Worm (Caenorhabditis elegans) whole organism, mixed stage, embryonic: ENCODE measurements around the gene wht-5.

Experiments
- M03D4.4 ChIP-seq: sonication (generic microtip); optimal IDR thresholded peaks from 2 replicates; lab custom pipeline; 2017; ENCODE audit warnings: mild to moderate bottlenecking, missing genetic modification characterization, missing compliant biosample characterization
- bed-3 ChIP-seq: fragments of 200-800 bp; sonication (Bioruptor generic); optimal IDR thresholded peaks from 3 replicates; lab custom pipeline; 2018; ENCODE audit warnings: mild to moderate bottlenecking, missing genetic modification characterization, moderate library complexity, missing compliant biosample characterization
- blmp-1 ChIP-seq: fragments of 150-350 bp; optimal IDR thresholded peaks from 2 replicates; lab custom pipeline; 2014; ENCODE audit warnings: missing biosample characterization, missing genetic modification characterization
- ceh-39 ChIP-seq: fragments of 150-350 bp; optimal IDR thresholded peaks from 2 replicates; lab custom pipeline; 2014; ENCODE audit warnings: missing biosample characterization, missing genetic modification characterization
- ceh-43 ChIP-seq: fragments of 200-800 bp; sonication (Bioruptor generic); optimal IDR thresholded peaks from 2 replicates; lab custom pipeline; 2018; ENCODE audit warnings: mild to moderate bottlenecking, missing genetic modification characterization, moderate library complexity, missing compliant biosample characterization
- ceh-83 ChIP-seq: fragments of 200-800 bp; sonication (Bioruptor generic); optimal IDR thresholded peaks from 2 replicates; lab custom pipeline; 2018; ENCODE audit warnings: mild to moderate bottlenecking, missing genetic modification characterization, missing compliant biosample characterization
- ces-1 ChIP-seq: fragments of 150-350 bp; optimal IDR thresholded peaks from 2 replicates; lab custom pipeline; 2014; ENCODE audit warnings: missing biosample characterization, missing genetic modification reagents, missing genetic modification characterization
- cnd-1 ChIP-seq: fragments of 200-800 bp; sonication (Bioruptor generic); optimal IDR thresholded peaks from 2 replicates; lab custom pipeline; 2018; ENCODE audit warnings: mild to moderate bottlenecking, missing genetic modification characterization, missing compliant biosample characterization
- drap-1 ChIP-seq: fragments of 200-800 bp; sonication (Bioruptor generic); optimal IDR thresholded peaks from 3 replicates; lab custom pipeline; 2018; ENCODE audit warnings: mild to moderate bottlenecking, missing genetic modification characterization, missing compliant biosample characterization
- elt-1 ChIP-seq: sonication (generic microtip); optimal IDR thresholded peaks from 2 replicates; lab custom pipeline; 2017; ENCODE audit warnings: missing genetic modification characterization, mild to moderate bottlenecking, missing compliant biosample characterization, antibody characterized with exemption, moderate library complexity, borderline replicate concordance; ENCODE audit not compliant: insufficient read depth
- elt-3 ChIP-seq: fragments of 150-350 bp; optimal IDR thresholded peaks from 2 replicates; lab custom pipeline; 2014; ENCODE audit warnings: missing biosample characterization, missing genetic modification characterization
- flh-1 ChIP-seq: fragments of 200-800 bp; sonication (Bioruptor generic); optimal IDR thresholded peaks from 2 replicates; lab custom pipeline; 2018; ENCODE audit warnings: mild to moderate bottlenecking, missing genetic modification characterization, moderate library complexity, missing compliant biosample characterization
- ham-2 ChIP-seq: fragments of 200-800 bp; sonication (Bioruptor generic); optimal IDR thresholded peaks from 2 replicates; lab custom pipeline; 2018; ENCODE audit warnings: mild to moderate bottlenecking, missing genetic modification characterization, missing compliant biosample characterization
- hlh-1 ChIP-seq: fragments of 150-350 bp; optimal IDR thresholded peaks from 2 replicates; lab custom pipeline; 2014; ENCODE audit warnings: missing biosample characterization, missing genetic modification reagents, missing genetic modification characterization
- lin-13 ChIP-seq: fragments of 150-350 bp; optimal IDR thresholded peaks from 2 replicates; lab custom pipeline; 2014; ENCODE audit warnings: missing biosample characterization, missing genetic modification characterization
- lin-32 ChIP-seq: fragments of 200-800 bp; sonication (Bioruptor generic); optimal IDR thresholded peaks from 2 replicates; lab custom pipeline; 2018; ENCODE audit warnings: mild to moderate bottlenecking, missing genetic modification characterization, missing compliant biosample characterization
- lsy-2 ChIP-seq: fragments of 150-350 bp; optimal IDR thresholded peaks from 2 replicates; lab custom pipeline; 2014; ENCODE audit warnings: missing biosample characterization, missing genetic modification characterization
- mab-5 ChIP-seq: fragments of 150-350 bp; optimal IDR thresholded peaks from 2 replicates; lab custom pipeline; 2014; ENCODE audit warnings: missing biosample characterization, missing genetic modification characterization
- mep-1 ChIP-seq: fragments of 150-350 bp; optimal IDR thresholded peaks from 2 replicates; lab custom pipeline; 2017; ENCODE audit warnings: missing biosample characterization, missing genetic modification reagents, missing genetic modification characterization, inconsistent platforms
- mls-2 ChIP-seq: sonication (generic microtip); optimal IDR thresholded peaks from 2 replicates; lab custom pipeline; 2016; ENCODE audit warnings: mild to moderate bottlenecking, missing genetic modification characterization, moderate library complexity, missing compliant biosample characterization
- nhr-12 ChIP-seq: fragments of 150-350 bp; optimal IDR thresholded peaks from 2 replicates; lab custom pipeline; 2014; ENCODE audit warnings: missing biosample characterization, missing genetic modification characterization
- nhr-2 ChIP-seq: fragments of 150-350 bp; optimal IDR thresholded peaks from 2 replicates; lab custom pipeline; 2014; ENCODE audit warnings: missing biosample characterization, missing genetic modification characterization
- nhr-28 ChIP-seq: fragments of 150-350 bp; optimal IDR thresholded peaks from 2 replicates; lab custom pipeline; 2014; ENCODE audit warnings: missing biosample characterization, missing genetic modification characterization
- nhr-76 ChIP-seq: sonication (generic microtip); optimal IDR thresholded peaks from 2 replicates; lab custom pipeline; 2017; ENCODE audit warnings: missing biosample characterization, missing genetic modification characterization
- pha-4 ChIP-seq: fragments of 150-350 bp; optimal IDR thresholded peaks from 2 replicates; lab custom pipeline; 2018; ENCODE audit warnings: missing biosample characterization, missing genetic modification reagents, missing genetic modification characterization
- sem-2 ChIP-seq: fragments of 200-800 bp; sonication (Bioruptor generic); optimal IDR thresholded peaks from 2 replicates; lab custom pipeline; 2018; ENCODE audit warnings: mild to moderate bottlenecking, missing genetic modification characterization, missing compliant biosample characterization
- sptf-1 ChIP-seq: sonication (generic microtip); optimal IDR thresholded peaks from 2 replicates; lab custom pipeline; 2017; ENCODE audit warnings: mild to moderate bottlenecking, missing genetic modification characterization, moderate library complexity, missing compliant biosample characterization
- tbx-8 ChIP-seq: fragments of 200-800 bp; sonication (Bioruptor generic); optimal IDR thresholded peaks from 2 replicates; lab custom pipeline; 2018; ENCODE audit warnings: mild to moderate bottlenecking, missing genetic modification characterization, moderate library complexity, missing compliant biosample characterization
- unc-39 ChIP-seq: fragments of 150-350 bp; optimal IDR thresholded peaks from 2 replicates; lab custom pipeline; 2014; ENCODE audit warnings: missing biosample characterization, missing genetic modification characterization
- unc-62 ChIP-seq: fragments of 150-350 bp; optimal IDR thresholded peaks from 2 replicates; lab custom pipeline; 2014; ENCODE audit warnings: missing biosample characterization, missing genetic modification reagents, missing genetic modification characterization
- ztf-11 ChIP-seq: fragments of 150-350 bp; optimal IDR thresholded peaks from 2 replicates; lab custom pipeline; 2014; ENCODE audit warnings: missing biosample characterization, missing genetic modification characterization

The wht-5 gene

DNA sequence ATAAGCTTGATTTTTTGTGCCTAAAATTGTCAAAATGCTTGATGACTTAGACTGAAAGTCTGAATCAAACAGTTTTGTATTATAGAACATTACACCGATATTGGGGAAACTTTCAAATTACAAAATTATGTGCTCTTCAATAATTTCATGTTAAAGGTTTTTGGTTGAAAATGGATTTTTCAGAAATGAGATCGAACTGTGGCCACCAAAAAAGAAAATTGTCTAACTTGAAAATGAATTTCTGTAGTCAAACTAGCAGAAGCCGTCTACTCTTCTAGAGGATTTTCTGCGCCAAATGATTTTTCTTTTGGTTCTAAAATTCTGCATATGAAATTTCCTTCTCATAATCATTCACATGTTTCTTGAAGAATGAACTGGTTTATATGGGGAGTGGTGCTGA, 3.5 kb downstream of the wht-5 start:
- TF ChIP-seq pha-4 (tag; lab: Kevin White, UChicago): no peak
- no peak for TF ChIP-seq ham-2 (GFP tag; lab: Kevin White, UChicago)
- TF ChIP-seq nhr-28 (tag; lab: Kevin White, UChicago): no peak
- TF ChIP-seq drap-1 (GFP tag; lab: Kevin White, UChicago): no peak
- TF ChIP-seq flh-1: no peak
- TF ChIP-seq nhr-76: no peak

ce11 chrIV:12349639-12350038, 12.3 kb downstream of the wht-5 start, which contains the start of gene best-22:
Gene best-22 (plus strand): TSS chrIV:12349939.
- no peak for TF ChIP-seq hlh-1 (tag; lab: Kevin White, UChicago)
- TF ChIP-seq cnd-1 (tag; lab: Kevin White, UChicago): no peak
- no peak for TF ChIP-seq mep-1 (tag; lab: Kevin White, UChicago)
- TF ChIP-seq nhr-76: no peak
- TF ChIP-seq nhr-2 (tag; lab: Kevin White, UChicago): no peak
- TF ChIP-seq unc-39 (tag; lab: Kevin White, UChicago): no peak
- TF ChIP-seq pha-4 (tag; lab: Kevin White, UChicago): no peak
- TF ChIP-seq blmp-1 (tag; lab: Kevin White, UChicago): no peak
- no peak for TF ChIP-seq nhr-12
- TF ChIP-seq ces-1 (GFP tag; lab: Kevin White, UChicago): no peak
- TF ChIP-seq ceh-43 (GFP tag; lab: Kevin White, UChicago): no peak
- TF ChIP-seq M03D4.4 (tag; lab: Kevin White, UChicago): no peak
- no peak for TF ChIP-seq mls-2 (tag; lab: Kevin White, UChicago)
- TF ChIP-seq lsy-2 (tag; lab: Kevin White, UChicago): no peak
- TF ChIP-seq bed-3 (GFP tag; lab: Kevin White, UChicago): no peak
- no peak for TF ChIP-seq elt-3 (tag; lab: Kevin White, UChicago)
- no peak for TF ChIP-seq nhr-28 (tag; lab: Kevin White, UChicago)
- TF ChIP-seq sem-2 (GFP tag; lab: Kevin White, UChicago): no peak
- TF ChIP-seq drap-1 (GFP tag; lab: Kevin White, UChicago): no peak
- no peak for TF ChIP-seq ceh-83
- TF ChIP-seq, all 35 proteins: peak for 0

DNA sequence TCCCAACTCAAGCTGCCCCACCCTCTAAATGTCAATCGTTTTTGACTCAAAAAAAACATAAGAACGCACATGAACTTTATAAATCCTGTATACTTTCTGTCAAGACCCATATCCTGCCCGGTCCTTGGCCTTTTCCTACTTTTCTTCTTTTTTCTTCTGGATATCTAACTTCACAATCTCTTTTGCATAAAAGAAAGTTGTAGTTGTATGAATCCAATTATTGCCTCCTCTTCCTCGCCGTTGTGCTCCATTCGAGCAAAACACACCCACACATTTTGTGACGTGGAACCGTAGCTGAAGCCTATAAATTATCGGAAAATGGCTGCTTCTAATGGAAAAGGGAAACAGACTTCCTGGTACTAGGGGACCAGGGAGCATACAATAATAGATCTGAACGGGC, 12.9 kb downstream of the wht-5 start:
- TF ChIP-seq sem-2 (GFP tag; lab: Kevin White, UChicago) (no peak), ces-1 (GFP tag; lab: Kevin White, UChicago) (peak; percentile 23)

- TF ChIP-seq bed-3 (GFP tag; lab: Kevin White, UChicago) (no peak), nhr-2 (tag; lab: Kevin White, UChicago) (no peak), lin-32 (no peak), nhr-12 (no peak), tbx-8 (GFP tag; lab: Kevin White, UChicago) (no peak), unc-62 (GFP tag; lab: Kevin White, UChicago) (no peak), mab-5 (tag; lab: Kevin White, UChicago) (no peak), blmp-1 (tag; lab: Kevin White, UChicago) (no peak), ceh-83 (no peak), drap-1 (GFP tag; lab: Kevin White, UChicago) (no peak), sem-2 (GFP tag; lab: Kevin White, UChicago) (no peak), ceh-43 (GFP tag; lab: Kevin White, UChicago) (no peak), cnd-1 (tag; lab: Kevin White, UChicago) (no peak)
- TF ChIP-seq, all 35 proteins: peak for 0
These were observed 22.6 kb downstream of the wht-5 start for ce11 chrIV:12359979-12360378.

DNA sequence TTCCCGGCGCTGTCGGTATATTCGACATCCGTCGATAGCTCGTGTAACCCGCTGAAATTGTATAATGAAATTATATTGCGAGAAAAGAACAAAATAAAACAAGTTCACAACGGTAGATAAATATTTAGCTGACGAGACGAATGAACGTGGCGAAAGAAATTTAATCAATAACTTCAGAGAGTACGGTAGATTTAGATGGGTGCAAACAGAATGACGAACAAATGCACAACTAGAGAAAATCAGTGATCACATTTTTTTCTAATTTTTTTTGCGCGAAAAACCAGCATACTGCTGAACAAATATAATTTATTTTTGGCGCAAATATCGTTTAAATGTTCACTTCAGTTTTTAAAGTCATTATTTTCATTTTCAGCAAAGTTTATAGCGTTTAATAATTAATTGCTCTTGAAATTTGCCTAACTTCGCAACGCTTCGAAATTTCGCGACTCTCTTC, 23.4 kb downstream of the wht-5 start, which contains the start of gene sec-24.2:
Gene sec-24.2 (minus strand): TSS at position 51 of the 454 bp plus-strand sequence.
- TF ChIP-seq nhr-28 (tag; lab: Kevin White, UChicago) (no peak), ces-1 (GFP tag; lab: Kevin White, UChicago) (no peak), hlh-1 (tag; lab: Kevin White, UChicago) (no peak), ceh-39 (tag; lab: Kevin White, UChicago) (no peak), ztf-11 (no peak), sptf-1 (tag; lab: Kevin White, UChicago) (no peak), elt-1 (tag; lab: Kevin White, UChicago) (no peak), flh-1 (no peak), ham-2 (GFP tag; lab: Kevin White, UChicago) (no peak), tbx-8 (GFP tag; lab: Kevin White, UChicago) (no peak), bed-3 (GFP tag; lab: Kevin White, UChicago) (no peak), unc-62 (GFP tag; lab: Kevin White, UChicago) (no peak), lin-32 (no peak), drap-1 (GFP tag; lab: Kevin White, UChicago) (no peak), unc-39 (tag; lab: Kevin White, UChicago) (no peak), pha-4 (tag; lab: Kevin White, UChicago) (no peak), lin-13 (tag; lab: Kevin White, UChicago) (no peak), nhr-2 (tag; lab: Kevin White, UChicago) (no peak), nhr-76 (no peak), ceh-83 (no peak)
